Worm (Caenorhabditis elegans): ENCODE data around the gene pdcd-2.

- TF ChIP-seq klf-2 (GFP tag; conservative IDR thresholded peaks at IDR 0.05) (no peak), ztf-23 (GFP tag; IDR thresholded peaks at IDR 0.05) (no peak), tab-1 (GFP tag; IDR thresholded peaks at IDR 0.05) (no peak), flt-1 (GFP tag; IDR thresholded peaks at IDR 0.05) (no peak), ztf-29 (GFP tag; IDR thresholded peaks at IDR 0.05) (no peak)
Measured at ce11 chrIII:4408251-4408650, 9.6 kb downstream of the pdcd-2 start, which contains the start of gene gpch-1.
